Fruit fly (Drosophila melanogaster): ENCODE results near the gene Pgant35A.

- TF ChIP-seq CG8478 (optimal IDR thresholded peaks at IDR 0.05) (no peak), usp (GFP tag; optimal IDR thresholded peaks at IDR 0.05) (no peak)
These were observed 22.0 kb downstream of the Pgant35A start, which contains the start of gene ppk for dm6 chr2L:14381072-14381471.
